Fruit fly (Drosophila melanogaster) Kc167 (cell line): ENCODE results near the gene CG15743.

ENCODE experiments used
- insv ChIP-seq: fragments of >200 bp; optimal IDR thresholded peaks from 3 replicates; lab custom pipeline; 2018; ENCODE audit warnings: missing external identifiers
- psq ChIP-seq: fragments of >200 bp; optimal IDR thresholded peaks from 2 replicates; lab custom pipeline; 2017; ENCODE audit warnings: missing external identifiers

DNA sequence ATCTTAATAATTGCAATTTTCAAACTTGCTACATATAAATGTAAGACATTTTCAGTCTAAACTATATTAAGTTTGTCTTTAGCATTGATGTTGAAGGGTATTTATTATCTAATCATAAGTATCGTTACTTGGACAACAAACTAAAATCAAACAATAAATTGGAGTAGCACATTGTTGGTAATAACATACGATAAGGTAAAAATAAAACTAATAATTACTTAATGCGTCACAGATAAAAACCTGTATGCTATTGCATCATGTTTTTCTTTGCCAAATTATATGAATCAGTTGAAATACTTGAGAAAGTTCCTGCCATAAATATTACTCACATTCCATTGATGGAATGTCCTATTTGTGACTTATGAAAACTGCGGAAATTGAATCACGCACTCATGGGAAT lies 44.7 kb upstream of the CG15743 start:
- TF ChIP-seq insv (no peak), psq (lab: Kevin White, UChicago) (no peak)
